Fruit fly (Drosophila melanogaster): ENCODE measurements around the gene CG12994.

Gene CG12994

DNA sequence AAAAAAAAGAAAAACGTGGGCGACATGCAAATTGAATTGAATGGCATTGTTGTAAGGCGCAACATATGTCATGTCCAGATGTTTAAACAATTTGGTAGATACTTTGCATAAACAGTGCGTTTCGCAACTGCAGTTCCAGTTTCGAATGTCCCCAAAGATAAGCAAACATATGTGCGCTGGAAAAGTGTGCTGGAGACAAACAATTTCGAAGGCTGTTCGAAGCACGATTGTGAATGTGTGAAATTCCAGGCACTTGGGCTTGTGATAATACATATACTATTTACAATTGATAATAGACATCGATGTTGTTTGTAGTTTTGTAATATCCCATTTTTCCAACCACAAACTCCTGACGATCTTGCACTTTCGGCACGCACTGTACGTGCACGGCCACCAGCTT lies 39.0 kb upstream of the CG12994 start (continued):
- TF ChIP-seq CG33213 (GFP tag; optimal IDR thresholded peaks at IDR 0.05) (no peak), CG12071 (GFP tag; optimal IDR thresholded peaks at IDR 0.05) (no peak), Hmr (GFP tag; optimal IDR thresholded peaks at IDR 0.05) (no peak), HmgZ (tag; optimal IDR thresholded peaks at IDR 0.05) (no peak), CG7963 (GFP tag; IDR thresholded peaks at IDR 0.05; ENCODE audit: partially characterized antibody) (no peak), ab (GFP tag; optimal IDR thresholded peaks at IDR 0.05) (no peak), zen (tag; optimal IDR thresholded peaks at IDR 0.05) (no peak), exex (tag; optimal IDR thresholded peaks at IDR 0.05) (no peak), CG3726 (GFP tag; IDR thresholded peaks at IDR 0.05) (no peak), cwo (GFP tag; optimal IDR thresholded peaks at IDR 0.05) (no peak), CG4328 (GFP tag; optimal IDR thresholded peaks at IDR 0.05) (no peak), NC2β (GFP tag; optimal IDR thresholded peaks at IDR 0.05) (no peak), sd (tag; optimal IDR thresholded peaks at IDR 0.05) (peak; percentile 38), CG2120 (GFP tag; optimal IDR thresholded peaks at IDR 0.05) (no peak), Dek (tag; optimal IDR thresholded peaks at IDR 0.05) (no peak), nom (GFP tag; optimal IDR thresholded peaks at IDR 0.05) (no peak), aop (GFP tag; IDR thresholded peaks at IDR 0.05) (no peak), h (optimal IDR thresholded peaks at IDR 0.05) (no peak), HmgD (GFP tag; optimal IDR thresholded peaks at IDR 0.05) (no peak), CG6272 (GFP tag; IDR thresholded peaks at IDR 0.05) (0 out of 2 replicates have a peak, but pooled peaks have one; percentile 6), CG7271 (tag; optimal IDR thresholded peaks at IDR 0.05) (no peak), HLH3B (GFP tag; IDR thresholded peaks at IDR 0.05) (peak; percentile 43; the same call in 1 of the 2 replicates), Hr78 (GFP tag; optimal IDR thresholded peaks at IDR 0.05) (peak in 1 of 2 experiments; percentile 6), dimm (GFP tag; IDR thresholded peaks at IDR 0.05) (no peak), CG32767 (GFP tag; IDR thresholded peaks at IDR 0.05) (no peak), trh (GFP tag; optimal IDR thresholded peaks at IDR 0.05) (no peak), ato (GFP tag; IDR thresholded peaks at IDR 0.05; ENCODE audit: partially characterized antibody) (no peak), Rfx (GFP tag; IDR thresholded peaks at IDR 0.05) (peak; percentile 38; the same call in 1 of the 2 replicates), CG11696 (GFP tag; IDR thresholded peaks at IDR 0.05) (no peak), CG18619 (GFP tag; optimal IDR thresholded peaks at IDR 0.05) (no peak), CG14441 (GFP tag; IDR thresholded peaks at IDR 0.05) (peak; percentile 46; the same call in 1 of the 2 replicates), Nf-YA (GFP tag; IDR thresholded peaks at IDR 0.05) (no peak), mirr (GFP tag; optimal IDR thresholded peaks at IDR 0.05) (no peak), HLH4C (GFP tag; IDR thresholded peaks at IDR 0.05; ENCODE audit: partially characterized antibody) (no peak), ems (GFP tag; optimal IDR thresholded peaks at IDR 0.05) (no peak), row (GFP tag; IDR thresholded peaks at IDR 0.05) (peak; percentile 51), corto (GFP tag; optimal IDR thresholded peaks at IDR 0.05) (no peak), CG4707 (GFP tag; optimal IDR thresholded peaks at IDR 0.05) (no peak), CG18764 (GFP tag; optimal IDR thresholded peaks at IDR 0.05) (no peak), Adf1 (GFP tag; IDR thresholded peaks at IDR 0.05) (no peak), CG16863 (GFP tag; optimal IDR thresholded peaks at IDR 0.05) (no peak), B-H2 (GFP tag; optimal IDR thresholded peaks at IDR 0.05) (no peak), CG7556 (GFP tag; optimal IDR thresholded peaks at IDR 0.05) (no peak), CG3407 (GFP tag; optimal IDR thresholded peaks at IDR 0.05) (no peak), dpn (GFP tag; optimal IDR thresholded peaks at IDR 0.05) (peak in 1 of 2 experiments; percentile 11), CG6765 (GFP tag; optimal IDR thresholded peaks at IDR 0.05) (no peak), CG34224 (GFP tag; IDR thresholded peaks at IDR 0.05; ENCODE audit: partially characterized antibody) (no peak), CG6689 (GFP tag; IDR thresholded peaks at IDR 0.05) (peak; percentile 29; the same call in 1 of the 2 replicates), CG34422 (GFP tag; IDR thresholded peaks at IDR 0.05) (no peak), CG17912 (GFP tag; optimal IDR thresholded peaks at IDR 0.05) (no peak), z (GFP tag; IDR thresholded peaks at IDR 0.05) (no peak), Antp (GFP tag; optimal IDR thresholded peaks at IDR 0.05) (no peak)
